Worm (Caenorhabditis elegans) whole organism, late embryonic: ENCODE data around the gene math-1.

ENCODE experiments used
- F13H6.1 ChIP-seq: sonication (generic microtip); optimal IDR thresholded peaks from 2 replicates; lab custom pipeline; 2016; ENCODE audit warnings: missing genetic modification characterization, missing compliant biosample characterization
- T23F11.4 ChIP-seq: fragments of 200-800 bp; sonication (Bioruptor generic); optimal IDR thresholded peaks from 2 replicates; lab custom pipeline; 2018; ENCODE audit warnings: mild to moderate bottlenecking, missing genetic modification characterization, missing compliant biosample characterization
- ahr-1 ChIP-seq: sonication (generic microtip); optimal IDR thresholded peaks from 2 replicates; lab custom pipeline; 2016; ENCODE audit warnings: missing genetic modification characterization, missing compliant biosample characterization
- ama-1 ChIP-seq: fragments of 150-350 bp; optimal IDR thresholded peaks from 2 replicates; lab custom pipeline; 2014
- ceh-14 ChIP-seq: sonication (generic microtip); optimal IDR thresholded peaks from 2 replicates; lab custom pipeline; 2016; ENCODE audit warnings: missing genotype, missing genetic modification characterization, missing compliant biosample characterization
- ceh-18 ChIP-seq: sonication (generic microtip); optimal IDR thresholded peaks from 2 replicates; lab custom pipeline; 2016; ENCODE audit warnings: missing genetic modification characterization, missing compliant biosample characterization
- ceh-19 ChIP-seq: fragments of 200-800 bp; sonication (Bioruptor generic); optimal IDR thresholded peaks from 2 replicates; lab custom pipeline; 2018; ENCODE audit warnings: mild to moderate bottlenecking, missing genetic modification characterization, missing compliant biosample characterization
- ceh-22 ChIP-seq: sonication (generic microtip); optimal IDR thresholded peaks from 2 replicates; lab custom pipeline; 2017; ENCODE audit warnings: missing biosample characterization, missing genetic modification characterization
- ceh-30 ChIP-seq: fragments of 150-350 bp; optimal IDR thresholded peaks from 2 replicates; lab custom pipeline; 2014; ENCODE audit warnings: missing biosample characterization, missing genetic modification characterization
- ceh-31 ChIP-seq: sonication (generic microtip); optimal IDR thresholded peaks from 2 replicates; lab custom pipeline; 2016; ENCODE audit warnings: missing genetic modification characterization, missing compliant biosample characterization
- ceh-45 ChIP-seq: fragments of 200-800 bp; sonication (Bioruptor generic); IDR thresholded peaks from 2 replicates; pipeline ENCODE4 v1.3.6; 2022; ENCODE audit warnings: missing genetic modification reagents, missing genetic modification characterization, missing compliant biosample characterization
- dmd-4 ChIP-seq: sonication (generic microtip); optimal IDR thresholded peaks from 2 replicates; lab custom pipeline; 2016; ENCODE audit warnings: borderline replicate concordance, missing genetic modification characterization, missing compliant biosample characterization
- dve-1 ChIP-seq: sonication (generic microtip); optimal IDR thresholded peaks from 2 replicates; lab custom pipeline; 2017; ENCODE audit warnings: antibody characterized with exemption, mild to moderate bottlenecking, missing genetic modification characterization, missing compliant biosample characterization
- elt-4 ChIP-seq: sonication (generic microtip); optimal IDR thresholded peaks from 2 replicates; lab custom pipeline; 2016; ENCODE audit warnings: missing genetic modification characterization, missing compliant biosample characterization
- ets-4 ChIP-seq: sonication (generic microtip); optimal IDR thresholded peaks from 2 replicates; lab custom pipeline; 2016; ENCODE audit warnings: missing genetic modification characterization, missing compliant biosample characterization
- fax-1 ChIP-seq: sonication (generic microtip); optimal IDR thresholded peaks from 2 replicates; lab custom pipeline; 2016; ENCODE audit warnings: missing genotype, missing genetic modification characterization, missing compliant biosample characterization
- fkh-10 ChIP-seq: fragments of 150-350 bp; optimal IDR thresholded peaks from 2 replicates; lab custom pipeline; 2014; ENCODE audit warnings: missing biosample characterization, missing genetic modification reagents, missing genetic modification characterization
- hlh-15 ChIP-seq: sonication (generic microtip); optimal IDR thresholded peaks from 2 replicates; lab custom pipeline; 2016; ENCODE audit warnings: missing genetic modification characterization, missing compliant biosample characterization
- hlh-30 ChIP-seq: sonication (generic microtip); optimal IDR thresholded peaks from 2 replicates; lab custom pipeline; 2017; ENCODE audit warnings: antibody characterized with exemption, missing genetic modification characterization, missing compliant biosample characterization; ENCODE audit not compliant: insufficient read depth
- hlh-6 ChIP-seq: sonication (generic microtip); optimal IDR thresholded peaks from 2 replicates; lab custom pipeline; 2016; ENCODE audit warnings: missing genotype, missing genetic modification characterization, missing compliant biosample characterization
- hlh-8 ChIP-seq: sonication (generic microtip); optimal IDR thresholded peaks from 2 replicates; lab custom pipeline; 2016; ENCODE audit warnings: missing genotype, missing genetic modification characterization, missing compliant biosample characterization
- lin-11 ChIP-seq: fragments of 200-800 bp; sonication (Bioruptor generic); optimal IDR thresholded peaks from 2 replicates; lab custom pipeline; 2018; ENCODE audit warnings: mild to moderate bottlenecking, missing genetic modification characterization, missing compliant biosample characterization
- madf-2 ChIP-seq: sonication (generic microtip); optimal IDR thresholded peaks from 2 replicates; lab custom pipeline; 2017; ENCODE audit warnings: missing genetic modification characterization, missing compliant biosample characterization
- mec-3 ChIP-seq: sonication (generic microtip); optimal IDR thresholded peaks from 2 replicates; lab custom pipeline; 2016; ENCODE audit warnings: borderline replicate concordance, missing genetic modification characterization, missing compliant biosample characterization
- npax-4 ChIP-seq: sonication (generic microtip); optimal IDR thresholded peaks from 2 replicates; lab custom pipeline; 2016; ENCODE audit warnings: missing genetic modification characterization, missing compliant biosample characterization
- odd-2 ChIP-seq: sonication (generic microtip); optimal IDR thresholded peaks from 2 replicates; lab custom pipeline; 2017; ENCODE audit warnings: antibody characterized with exemption, mild to moderate bottlenecking, missing genetic modification characterization, missing compliant biosample characterization
- pag-3 ChIP-seq: sonication (generic microtip); optimal IDR thresholded peaks from 2 replicates; lab custom pipeline; 2016; ENCODE audit warnings: missing compliant biosample characterization, missing genetic modification characterization, borderline replicate concordance
- pha-2 ChIP-seq: sonication (generic microtip); optimal IDR thresholded peaks from 2 replicates; lab custom pipeline; 2017; ENCODE audit warnings: mild to moderate bottlenecking, missing genetic modification characterization, missing compliant biosample characterization
- pqm-1 ChIP-seq: sonication (generic microtip); optimal IDR thresholded peaks from 2 replicates; lab custom pipeline; 2016; ENCODE audit warnings: missing genetic modification characterization, missing compliant biosample characterization
- ref-2 ChIP-seq: sonication (generic microtip); optimal IDR thresholded peaks from 2 replicates; lab custom pipeline; 2016; ENCODE audit warnings: missing genetic modification characterization, missing compliant biosample characterization
- sdc-2 ChIP-seq: sonication (generic microtip); optimal IDR thresholded peaks from 2 replicates; lab custom pipeline; 2016; ENCODE audit warnings: missing genotype, missing genetic modification characterization, missing compliant biosample characterization
- tbx-2 ChIP-seq: sonication (generic microtip); optimal IDR thresholded peaks from 2 replicates; lab custom pipeline; 2016; ENCODE audit warnings: missing genetic modification characterization, missing compliant biosample characterization
- unc-3 ChIP-seq, 2 experiments: fragments of 200-800 bp in 1 of 2; sonication (Bioruptor generic) in 1 of 2; sonication (generic microtip) in 1 of 2; conservative IDR thresholded peaks in 1 of 2; optimal IDR thresholded peaks in 1 of 2; 2 replicates each; pipeline versions ENCODE4 v1.3.6 to Lab custom; 2016 to 2022; ENCODE audit warnings: missing compliant biosample characterization in 2 of 2, missing genetic modification characterization in 2 of 2, missing genetic modification reagents in 1 of 2
- unc-55 ChIP-seq: sonication (generic microtip); optimal IDR thresholded peaks from 2 replicates; lab custom pipeline; 2017; ENCODE audit warnings: missing biosample characterization, missing genetic modification reagents, missing genetic modification characterization
- unc-86 ChIP-seq: sonication (generic microtip); optimal IDR thresholded peaks from 2 replicates; lab custom pipeline; 2016; ENCODE audit warnings: missing genetic modification characterization, missing compliant biosample characterization
- zip-5 ChIP-seq: sonication (generic microtip); optimal IDR thresholded peaks from 2 replicates; lab custom pipeline; 2016; ENCODE audit warnings: missing genetic modification characterization, missing compliant biosample characterization
- ztf-16 ChIP-seq: sonication (generic microtip); optimal IDR thresholded peaks from 2 replicates; lab custom pipeline; 2017; ENCODE audit warnings: missing genetic modification characterization, missing compliant biosample characterization

The math-1 gene

ce11 chrII:2087206-2087605 is 40.8 kb upstream of the math-1 start:
- no peak for TF ChIP-seq ahr-1 (tag; lab: Kevin White, UChicago)
- no peak for TF ChIP-seq sdc-2 (tag; lab: Kevin White, UChicago)
- TF ChIP-seq ceh-30 (tag; lab: Kevin White, UChicago) = no peak

- TF ChIP-seq ceh-45 (GFP tag; lab: Robert Waterston, UW) = no peak
- TF ChIP-seq pha-2 (tag; lab: Kevin White, UChicago) = no peak
- no peak for TF ChIP-seq lin-11 (tag; lab: Kevin White, UChicago)
- TF ChIP-seq hlh-6 (tag; lab: Kevin White, UChicago) = no peak
- TF ChIP-seq mec-3 (tag; lab: Kevin White, UChicago) = no peak
- TF ChIP-seq fax-1 (tag; lab: Kevin White, UChicago) = no peak
- no peak for TF ChIP-seq npax-4
- no peak for TF ChIP-seq ama-1 (lab: Kevin White, UChicago)
- no peak for TF ChIP-seq sdc-2 (tag; lab: Kevin White, UChicago)
- TF ChIP-seq unc-86 (tag; lab: Kevin White, UChicago) = no peak
- TF ChIP-seq pag-3 (tag; lab: Kevin White, UChicago) = no peak
- TF ChIP-seq unc-55 (GFP tag; lab: Kevin White, UChicago) = no peak
- no peak for TF ChIP-seq ceh-30 (tag; lab: Kevin White, UChicago)
- TF ChIP-seq ref-2 (tag; lab: Kevin White, UChicago) = no peak
- no peak for TF ChIP-seq dmd-4 (tag; lab: Kevin White, UChicago)
- no peak for TF ChIP-seq hlh-15 (tag; lab: Kevin White, UChicago)
- no peak for TF ChIP-seq ceh-19 (GFP tag; lab: Kevin White, UChicago)
- TF ChIP-seq tbx-2 (tag; lab: Kevin White, UChicago) = no peak
Observed at ce11 chrII:2083726-2084179, 37.3 kb upstream of the math-1 start, which contains the start of the genes T16A1.5 and fbxc-49. TSS of gene T16A1.5 (minus strand) at chrII:2083826. TSS of gene fbxc-49 (plus strand) at chrII:2084129.

- no peak for TF ChIP-seq ceh-31 (tag; lab: Kevin White, UChicago)
- TF ChIP-seq ceh-22 = no peak
- no peak for TF ChIP-seq lin-11 (tag; lab: Kevin White, UChicago)
- TF ChIP-seq dmd-4 (tag; lab: Kevin White, UChicago) = no peak
- TF ChIP-seq ceh-14 = no peak
- TF ChIP-seq unc-86 (tag; lab: Kevin White, UChicago) = no peak
- TF ChIP-seq odd-2 (tag; lab: Kevin White, UChicago) = no peak
- TF ChIP-seq npax-4 = no peak
- no peak for TF ChIP-seq ama-1 (lab: Kevin White, UChicago)
- no peak for TF ChIP-seq ztf-16
- no peak for TF ChIP-seq ets-4 (tag; lab: Kevin White, UChicago)
- no peak for TF ChIP-seq T23F11.4 (GFP tag; lab: Kevin White, UChicago)
- TF ChIP-seq F13H6.1 (tag; lab: Kevin White, UChicago) = no peak
- no peak for TF ChIP-seq hlh-8
- no peak for TF ChIP-seq unc-3 (GFP tag; conservative IDR thresholded peaks at IDR 0.05; lab: Robert Waterston, UW)
- no peak for TF ChIP-seq unc-3 (tag; optimal IDR thresholded peaks at IDR 0.05; lab: Kevin White, UChicago)
- no peak for TF ChIP-seq fkh-10 (GFP tag; lab: Kevin White, UChicago)
- no peak for TF ChIP-seq tbx-2 (tag; lab: Kevin White, UChicago)
- no peak for TF ChIP-seq pqm-1 (tag; lab: Kevin White, UChicago)
- TF ChIP-seq madf-2 (tag; lab: Kevin White, UChicago) = no peak
- TF ChIP-seq zip-5 = no peak
- TF ChIP-seq, all 69 proteins: peak for 0
Observed at ce11 chrII:2081257-2081656, 34.8 kb upstream of the math-1 start, which contains the start of gene T16A1.4. TSS of gene T16A1.4 (plus strand) at chrII:2081557.

ce11 chrII:2080425-2080824 is 34.0 kb upstream of the math-1 start, which contains the start of gene F07E5.9:
TSS of gene F07E5.9 (minus strand) at chrII:2080525.
- TF ChIP-seq elt-4 (tag; lab: Kevin White, UChicago) = no peak
- no peak for TF ChIP-seq ceh-18 (tag; lab: Kevin White, UChicago)
- TF ChIP-seq madf-2 (tag; lab: Kevin White, UChicago) = no peak
- no peak for TF ChIP-seq ceh-31 (tag; lab: Kevin White, UChicago)
- TF ChIP-seq dve-1 (tag; lab: Kevin White, UChicago) = no peak
- no peak for TF ChIP-seq hlh-30 (tag; lab: Kevin White, UChicago)
